Fruit fly (Drosophila melanogaster) whole organism, embryonic: ENCODE measurements around the gene CG32061.
A peak's percentile ranks its signal among the peaks of the same experiment; 100 is the strongest.

ENCODE experiments used
- Abd-B ChIP-seq: fragments of 200-800 bp; sonication (Bioruptor generic); optimal IDR thresholded peaks from 2 replicates; lab custom pipeline; 2018; ENCODE audit warnings: missing biosample characterization, mild to moderate bottlenecking, missing genetic modification characterization, moderate library complexity
- CG11398 ChIP-seq: fragments of 200-800 bp; sonication (Bioruptor generic); optimal IDR thresholded peaks from 2 replicates; lab custom pipeline; 2016; ENCODE audit warnings: missing biosample characterization, missing genetic modification characterization
- CG11504 ChIP-seq: fragments of 200-800 bp; sonication (Bioruptor generic); optimal IDR thresholded peaks from 3 replicates; lab custom pipeline; 2019; ENCODE audit warnings: missing biosample characterization, mild to moderate bottlenecking, missing genetic modification characterization, moderate library complexity
- CG13424 ChIP-seq: fragments of 200-800 bp; sonication (Bioruptor generic); optimal IDR thresholded peaks from 2 replicates; lab custom pipeline; 2019; ENCODE audit warnings: missing biosample characterization, mild to moderate bottlenecking, missing genetic modification characterization, moderate library complexity
- CG2678 ChIP-seq: fragments of 200-800 bp; sonication (Bioruptor generic); optimal IDR thresholded peaks from 3 replicates; lab custom pipeline; 2019; ENCODE audit warnings: missing biosample characterization, mild to moderate bottlenecking, missing genetic modification characterization, moderate library complexity
- CG30020 ChIP-seq: fragments of 200-800 bp; optimal IDR thresholded peaks from 2 replicates; lab custom pipeline; 2019; ENCODE audit warnings: missing biosample characterization, mild to moderate bottlenecking, missing genetic modification characterization, moderate library complexity
- CG43689 ChIP-seq: fragments of 200-800 bp; sonication (Bioruptor generic); IDR thresholded peaks from 2 replicates; pipeline ENCODE4 v1.3.6; 2022; ENCODE audit warnings: missing biosample characterization, missing genetic modification characterization
- CG5180 ChIP-seq: fragments of 200-800 bp; sonication (Bioruptor generic); optimal IDR thresholded peaks from 3 replicates; lab custom pipeline; 2017; ENCODE audit warnings: missing biosample characterization, missing genetic modification characterization, mild to moderate bottlenecking, moderate library complexity, missing genetic modification reagents
- CG7839 ChIP-seq: fragments of 200-800 bp; sonication (Bioruptor generic); optimal IDR thresholded peaks from 3 replicates; lab custom pipeline; 2018; ENCODE audit warnings: missing biosample characterization, mild to moderate bottlenecking, missing genetic modification characterization, moderate library complexity
- CG7963 ChIP-seq: fragments of 200-800 bp; sonication (Bioruptor generic); IDR thresholded peaks from 3 replicates; pipeline ENCODE4 v1.3.6; 2022; ENCODE audit warnings: missing biosample characterization, missing genetic modification characterization; ENCODE audit not compliant: partially characterized antibody
- CG9437 ChIP-seq: fragments of 200-800 bp; sonication (Bioruptor generic); optimal IDR thresholded peaks from 2 replicates; lab custom pipeline; 2018; ENCODE audit warnings: missing biosample characterization, mild to moderate bottlenecking, missing genetic modification characterization
- CG9609 ChIP-seq: fragments of 200-800 bp; sonication (Bioruptor generic); optimal IDR thresholded peaks from 3 replicates; lab custom pipeline; 2016; ENCODE audit warnings: missing biosample characterization, missing genetic modification characterization
- CoRest ChIP-seq: fragments of 200-800 bp; sonication (Bioruptor generic); optimal IDR thresholded peaks from 3 replicates; lab custom pipeline; 2018; ENCODE audit warnings: missing biosample characterization, mild to moderate bottlenecking, missing genetic modification characterization, moderate library complexity
- Ets65A ChIP-seq: fragments of 200-800 bp; sonication (Bioruptor generic); peaks from one replicate; lab custom pipeline; 2016; ENCODE audit warnings: missing biosample characterization, missing genetic modification characterization
- Hr51 ChIP-seq, 2 experiments: fragments of 200-800 bp; sonication (Bioruptor generic); optimal IDR thresholded peaks; 2 replicates in 1 of 2; 3 replicates in 1 of 2; lab custom pipeline; 2016 to 2018; ENCODE audit warnings: missing biosample characterization in 2 of 2, missing genetic modification characterization in 2 of 2, mild to moderate bottlenecking in 1 of 2, moderate library complexity in 1 of 2
- Med ChIP-seq: fragments of 200-800 bp; sonication (Bioruptor generic); peaks from one replicate; lab custom pipeline; 2016; ENCODE audit warnings: missing biosample characterization, missing genetic modification characterization, mild to moderate bottlenecking, inconsistent platforms, moderate library complexity
- Meics ChIP-seq: fragments of 200-800 bp; sonication (Bioruptor generic); optimal IDR thresholded peaks from 2 replicates; lab custom pipeline; 2017; ENCODE audit warnings: missing biosample characterization, mild to moderate bottlenecking, missing genetic modification characterization
- Nf-YC ChIP-seq: fragments of 200-800 bp; optimal IDR thresholded peaks from 3 replicates; lab custom pipeline; 2019; ENCODE audit warnings: missing biosample characterization, mild to moderate bottlenecking, missing genetic modification characterization, moderate library complexity
- PHDP ChIP-seq: fragments of 200-800 bp; sonication (Bioruptor generic); optimal IDR thresholded peaks from 3 replicates; lab custom pipeline; 2018; ENCODE audit warnings: missing biosample characterization, mild to moderate bottlenecking, missing genetic modification characterization, moderate library complexity
- Sox100B ChIP-seq: fragments of 200-800 bp; sonication (Bioruptor generic); optimal IDR thresholded peaks from 3 replicates; lab custom pipeline; 2018; ENCODE audit warnings: missing biosample characterization, mild to moderate bottlenecking, missing genetic modification characterization
- YL-1 ChIP-seq: fragments of 200-800 bp; sonication (Bioruptor generic); optimal IDR thresholded peaks from 3 replicates; lab custom pipeline; 2017; ENCODE audit warnings: missing biosample characterization, mild to moderate bottlenecking, missing genetic modification characterization
- amos ChIP-seq: fragments of 200-800 bp; sonication (Bioruptor generic); IDR thresholded peaks from 2 replicates; pipeline ENCODE4 v1.3.6; 2022; ENCODE audit warnings: missing biosample characterization, missing genetic modification characterization; ENCODE audit not compliant: partially characterized antibody
- crol ChIP-seq: fragments of 200-800 bp; sonication (Bioruptor generic); IDR thresholded peaks from 2 replicates; pipeline ENCODE4 v1.3.6; 2022; ENCODE audit warnings: missing biosample characterization, missing genetic modification characterization
- crp ChIP-seq, 2 experiments: fragments of 200-800 bp; sonication (Bioruptor generic); optimal IDR thresholded peaks; 2 replicates in 1 of 2; 3 replicates in 1 of 2; lab custom pipeline; 2017; ENCODE audit warnings: missing biosample characterization in 2 of 2, missing genetic modification characterization in 2 of 2, mild to moderate bottlenecking in 1 of 2, moderate library complexity in 1 of 2
- cwo ChIP-seq: fragments of 200-800 bp; sonication (Bioruptor generic); optimal IDR thresholded peaks from 3 replicates; lab custom pipeline; 2017; ENCODE audit warnings: missing biosample characterization, missing genetic modification characterization, mild to moderate bottlenecking, moderate library complexity, missing genetic modification reagents
- da ChIP-seq: fragments of 200-800 bp; sonication (Bioruptor generic); optimal IDR thresholded peaks from 2 replicates; lab custom pipeline; 2016; ENCODE audit warnings: missing biosample characterization, missing genetic modification characterization
- dmrt99B ChIP-seq: fragments of 200-800 bp; sonication (Bioruptor generic); optimal IDR thresholded peaks from 2 replicates; lab custom pipeline; 2018; ENCODE audit warnings: missing biosample characterization, mild to moderate bottlenecking, missing genetic modification characterization, moderate library complexity
- dysf ChIP-seq: fragments of 200-800 bp; sonication (Bioruptor generic); IDR thresholded peaks from 3 replicates; pipeline ENCODE4 v1.3.6; 2022; ENCODE audit warnings: missing biosample characterization, missing genetic modification characterization
- gcm2 ChIP-seq: fragments of 200-800 bp; sonication (Bioruptor generic); optimal IDR thresholded peaks from 2 replicates; lab custom pipeline; 2016; ENCODE audit warnings: missing biosample characterization, missing genetic modification characterization
- grau ChIP-seq: fragments of 200-800 bp; optimal IDR thresholded peaks from 3 replicates; lab custom pipeline; 2019; ENCODE audit warnings: missing biosample characterization, mild to moderate bottlenecking, missing genetic modification characterization, moderate library complexity
- ind ChIP-seq: fragments of 200-800 bp; sonication (Bioruptor generic); optimal IDR thresholded peaks from 3 replicates; lab custom pipeline; 2016; ENCODE audit warnings: missing biosample characterization, missing genetic modification characterization
- insv ChIP-seq, 2 experiments: fragments of 200-800 bp; sonication (Bioruptor generic); optimal IDR thresholded peaks; 3 replicates each; lab custom pipeline; 2016 to 2018; ENCODE audit warnings: missing biosample characterization in 2 of 2, missing genetic modification characterization in 2 of 2
- inv ChIP-seq: fragments of 200-800 bp; sonication (Bioruptor generic); IDR thresholded peaks from 2 replicates; pipeline ENCODE4 v1.3.6; 2022; ENCODE audit warnings: missing biosample characterization, missing genetic modification characterization; ENCODE audit not compliant: partially characterized antibody
- oc ChIP-seq: fragments of 200-800 bp; sonication (Bioruptor generic); optimal IDR thresholded peaks from 2 replicates; lab custom pipeline; 2018; ENCODE audit warnings: missing biosample characterization, mild to moderate bottlenecking, missing genetic modification characterization, moderate library complexity
- prd ChIP-seq, 3 experiments: fragments of >200 bp in 2 of 3; fragments of 200-800 bp in 1 of 3; sonication (Bioruptor generic) in 1 of 3; optimal IDR thresholded peaks in 2 of 3; IDR thresholded peaks in 1 of 3; 2 replicates in 2 of 3; 3 replicates in 1 of 3; pipeline versions ENCODE4 v1.3.6 to Lab custom; 2017 to 2022; ENCODE audit warnings: missing biosample characterization in 1 of 3, missing genetic modification characterization in 1 of 3
- scrt ChIP-seq: fragments of 200-800 bp; sonication (Bioruptor generic); optimal IDR thresholded peaks from 2 replicates; lab custom pipeline; 2018; ENCODE audit warnings: missing biosample characterization, mild to moderate bottlenecking, missing genetic modification characterization, moderate library complexity
- tna ChIP-seq: fragments of 200-800 bp; sonication (Bioruptor generic); IDR thresholded peaks from 2 replicates; pipeline ENCODE4 v1.3.6; 2022; ENCODE audit warnings: missing biosample characterization, missing genetic modification characterization; ENCODE audit not compliant: partially characterized antibody
- ttk ChIP-seq: fragments of 200-800 bp; sonication (Bioruptor generic); IDR thresholded peaks from 2 replicates; pipeline ENCODE4 v2.1.2; 2022; ENCODE audit warnings: missing biosample characterization, missing genetic modification characterization
- usp ChIP-seq: fragments of >200 bp; optimal IDR thresholded peaks from 2 replicates; lab custom pipeline; 2017; ENCODE audit warnings: missing biosample characterization, missing genetic modification characterization
- vfl ChIP-seq: fragments of 200-800 bp; sonication (Bioruptor generic); optimal IDR thresholded peaks from 2 replicates; lab custom pipeline; 2016; ENCODE audit warnings: missing biosample characterization, missing genetic modification characterization
- zfh1 ChIP-seq: fragments of 200-800 bp; sonication (Bioruptor generic); IDR thresholded peaks from 3 replicates; pipeline ENCODE4 v1.3.6; 2022; ENCODE audit warnings: missing biosample characterization, missing genetic modification characterization

CG32061 gene

DNA sequence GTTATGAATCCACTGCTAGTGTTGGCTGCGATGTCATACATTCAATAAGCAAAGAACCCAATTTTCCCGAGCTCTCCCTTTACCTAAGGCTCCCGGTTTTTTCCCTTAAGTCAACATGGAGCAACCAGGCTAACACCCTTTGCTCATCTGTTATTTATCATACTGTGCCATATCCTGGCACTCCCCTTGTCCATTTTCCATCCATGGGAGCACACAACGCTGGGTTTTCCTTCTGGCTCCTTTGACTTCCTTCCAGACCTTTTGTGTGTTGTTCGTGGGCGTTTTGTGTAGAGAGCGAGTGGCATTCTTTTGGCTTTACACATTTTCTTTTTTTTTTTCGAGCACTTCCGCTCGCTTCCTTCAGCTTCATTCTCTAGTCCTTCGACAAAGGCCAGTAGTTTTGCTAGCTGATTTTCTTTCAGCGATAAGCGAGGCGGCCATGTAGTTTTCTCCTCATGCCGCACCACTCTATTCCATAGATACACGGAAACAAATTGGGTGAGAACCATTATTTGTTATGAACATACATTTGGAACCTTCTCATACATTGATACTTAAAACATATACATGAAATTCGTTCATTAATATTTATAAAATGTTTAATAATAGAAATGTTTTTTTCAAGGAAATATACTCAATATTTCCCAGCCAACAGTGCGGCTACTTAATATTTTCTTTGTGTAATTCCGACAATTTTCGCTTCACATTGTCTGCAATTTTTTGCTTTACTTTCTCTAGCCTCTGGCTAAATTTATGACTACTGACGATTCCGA, 32.5 kb downstream of the CG32061 start (continued):
- peak in 1 of 2 experiments; percentile 15 for TF ChIP-seq Hr51 (GFP tag; optimal IDR thresholded peaks at IDR 0.05; lab: Kevin White, UChicago)
- no peak for TF ChIP-seq Ets65A (GFP tag; lab: Kevin White, UChicago)
- no peak for TF ChIP-seq CG5180 (GFP tag; lab: Kevin White, UChicago)
- no peak for TF ChIP-seq CG9437
- TF ChIP-seq CG30020 (tag; lab: Kevin White, UChicago): no peak
- TF ChIP-seq dysf (GFP tag; lab: Robert Waterston, UW): peak; percentile 22; the same call in 1 of the 3 replicates
- TF ChIP-seq vfl (GFP tag; lab: Kevin White, UChicago): no peak
- TF ChIP-seq oc (tag; lab: Kevin White, UChicago): no peak
- TF ChIP-seq CG11398 (GFP tag; lab: Kevin White, UChicago): no peak
- TF ChIP-seq crp (GFP tag; optimal IDR thresholded peaks at IDR 0.05; lab: Kevin White, UChicago): no peak
- no peak for TF ChIP-seq crol (GFP tag; lab: Robert Waterston, UW)
- no peak for TF ChIP-seq inv (GFP tag; lab: Robert Waterston, UW)
- peak; percentile 40 for TF ChIP-seq CG2678
- TF ChIP-seq cwo (GFP tag; lab: Kevin White, UChicago): peak; percentile 2
- TF ChIP-seq amos (GFP tag; lab: Robert Waterston, UW): no peak
- peak; percentile 37 for TF ChIP-seq CG11504 (tag; lab: Kevin White, UChicago)
- TF ChIP-seq PHDP (tag; lab: Kevin White, UChicago): peak; percentile 5
- no peak for TF ChIP-seq zfh1 (GFP tag; lab: Robert Waterston, UW)
- peak; percentile 33 for TF ChIP-seq dmrt99B (tag; lab: Kevin White, UChicago)
- TF ChIP-seq CG13424 (tag; lab: Kevin White, UChicago): peak; percentile 26
- TF ChIP-seq ind (GFP tag; lab: Kevin White, UChicago): peak; percentile 0
- TF ChIP-seq grau: peak; percentile 36
- TF ChIP-seq Sox100B (GFP tag; lab: Kevin White, UChicago): no peak
- no peak for TF ChIP-seq ttk (GFP tag; lab: Robert Waterston, UW)
- TF ChIP-seq CG43689 (GFP tag; lab: Robert Waterston, UW): no peak
- no peak for TF ChIP-seq da (GFP tag; lab: Kevin White, UChicago)
- TF ChIP-seq gcm2: no peak
- no peak for TF ChIP-seq tna
- no peak for TF ChIP-seq insv (GFP tag; optimal IDR thresholded peaks at IDR 0.05; lab: Kevin White, UChicago)
- TF ChIP-seq CG7839 (tag; lab: Kevin White, UChicago): peak; percentile 21
- TF ChIP-seq Meics (GFP tag; lab: Kevin White, UChicago): peak; percentile 34
- no peak for TF ChIP-seq scrt (GFP tag; lab: Kevin White, UChicago)
- TF ChIP-seq CG7963 (GFP tag; lab: Robert Waterston, UW): no peak
- TF ChIP-seq Med (GFP tag; lab: Kevin White, UChicago): no peak
- no peak for TF ChIP-seq CG9609 (GFP tag; lab: Kevin White, UChicago)
- TF ChIP-seq CoRest (tag; lab: Kevin White, UChicago): no peak
- no peak for TF ChIP-seq YL-1 (GFP tag; lab: Kevin White, UChicago)
- no peak for TF ChIP-seq usp (GFP tag; lab: Kevin White, UChicago)
- no peak for TF ChIP-seq Abd-B (GFP tag; lab: Kevin White, UChicago)
- TF ChIP-seq prd (optimal IDR thresholded peaks at IDR 0.05; lab: Kevin White, UChicago): no peak
- no peak for TF ChIP-seq prd (GFP tag; IDR thresholded peaks at IDR 0.05; lab: Robert Waterston, UW)
- TF ChIP-seq Nf-YC: no peak
